Worm (Caenorhabditis elegans): ENCODE data around the gene B0238.15.

DNA sequence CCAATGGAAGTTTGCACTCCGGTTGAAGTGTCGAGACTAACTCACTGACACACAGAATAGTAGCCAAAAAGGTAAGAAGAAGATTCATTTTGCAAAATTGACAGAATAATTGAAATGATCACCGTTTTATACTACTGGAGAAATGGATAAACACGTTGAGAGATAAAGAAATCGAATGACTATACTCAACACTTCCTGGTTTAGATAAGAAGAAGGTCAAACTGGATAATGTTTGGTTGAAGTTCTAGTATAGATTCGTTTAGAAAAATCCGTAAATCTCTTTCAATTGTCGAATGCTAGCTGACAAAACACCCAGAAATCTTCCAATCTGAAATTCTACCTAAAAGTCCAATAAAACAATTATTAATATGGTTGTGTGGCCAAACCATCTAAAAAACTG, 47.3 kb downstream of the B0238.15 start, which contains the start of gene Y49G5A.1:
- TF ChIP-seq lsy-2 (tag; optimal IDR thresholded peaks at IDR 0.05) (no peak), elt-1 (tag; optimal IDR thresholded peaks at IDR 0.05; ENCODE audit: borderline replicate concordance, insufficient read depth) (no peak)
